Fruit fly (Drosophila melanogaster) whole organism, embryonic: Measurements from ENCODE around the gene Mec2.
A peak's percentile ranks its signal among the peaks of the same experiment; 100 is the strongest.

ENCODE experiments used
- Ada2b ChIP-seq: fragments of 200-800 bp; sonication (Bioruptor generic); IDR thresholded peaks from 2 replicates; pipeline ENCODE4 v1.3.6; 2022; ENCODE audit warnings: missing biosample characterization, missing genetic modification characterization
- CG10321 ChIP-seq: fragments of 200-800 bp; sonication (Bioruptor generic); IDR thresholded peaks from 2 replicates; pipeline ENCODE4 v1.3.6; 2022; ENCODE audit warnings: missing biosample characterization, missing genetic modification characterization
- CG10565 ChIP-seq: fragments of 200-800 bp; sonication (Bioruptor generic); optimal IDR thresholded peaks from 3 replicates; lab custom pipeline; 2016; ENCODE audit warnings: missing biosample characterization, mild to moderate bottlenecking, missing genetic modification characterization
- CG12659 ChIP-seq: fragments of 200-800 bp; sonication (Bioruptor generic); optimal IDR thresholded peaks from 3 replicates; lab custom pipeline; 2017; ENCODE audit warnings: mild to moderate bottlenecking, missing biosample characterization, missing genetic modification reagents, missing genetic modification characterization
- CG14965 ChIP-seq: fragments of 200-800 bp; sonication (Bioruptor generic); optimal IDR thresholded peaks from 2 replicates; lab custom pipeline; 2016; ENCODE audit warnings: missing biosample characterization, missing genetic modification characterization, borderline replicate concordance
- CG15696 ChIP-seq: fragments of 200-800 bp; sonication (Bioruptor generic); optimal IDR thresholded peaks from 2 replicates; lab custom pipeline; 2019; ENCODE audit warnings: missing biosample characterization, mild to moderate bottlenecking, missing genetic modification characterization, moderate library complexity
- CG16779 ChIP-seq: fragments of 200-800 bp; sonication (Bioruptor generic); IDR thresholded peaks from 2 replicates; pipeline ENCODE4 v1.3.6; 2022; ENCODE audit warnings: missing biosample characterization, missing genetic modification characterization
- CG1832 ChIP-seq: fragments of 200-800 bp; sonication (Bioruptor generic); optimal IDR thresholded peaks from 2 replicates; lab custom pipeline; 2017; ENCODE audit warnings: missing biosample characterization, mild to moderate bottlenecking, missing genetic modification characterization, inconsistent platforms
- CG2116 ChIP-seq: fragments of 200-800 bp; sonication (Bioruptor generic); optimal IDR thresholded peaks from 3 replicates; lab custom pipeline; 2018; ENCODE audit warnings: missing biosample characterization, mild to moderate bottlenecking, missing genetic modification characterization
- CG2129 ChIP-seq: fragments of 200-800 bp; sonication (Bioruptor generic); IDR thresholded peaks from 2 replicates; pipeline ENCODE4 v1.3.6; 2022; ENCODE audit warnings: missing biosample characterization, missing genetic modification characterization; ENCODE audit not compliant: partially characterized antibody
- CG2889 ChIP-seq: fragments of 200-800 bp; sonication (Bioruptor generic); IDR thresholded peaks from 3 replicates; pipeline ENCODE4 v1.3.6; 2022; ENCODE audit warnings: missing biosample characterization, missing genetic modification characterization
- CG30403 ChIP-seq: fragments of 200-800 bp; sonication (Bioruptor generic); optimal IDR thresholded peaks from 3 replicates; lab custom pipeline; 2016; ENCODE audit warnings: missing biosample characterization, missing genetic modification characterization
- CG31224 ChIP-seq: fragments of 200-800 bp; sonication (Bioruptor generic); IDR thresholded peaks from 2 replicates; pipeline ENCODE4 v1.3.6; 2022; ENCODE audit warnings: missing biosample characterization, missing genetic modification characterization
- CG4360 ChIP-seq: fragments of 200-800 bp; sonication (Bioruptor generic); IDR thresholded peaks from 2 replicates; pipeline ENCODE4 v1.3.6; 2022; ENCODE audit warnings: missing biosample characterization, missing genetic modification characterization
- CG4820 ChIP-seq: fragments of 200-800 bp; sonication (Bioruptor generic); optimal IDR thresholded peaks from 3 replicates; lab custom pipeline; 2016; ENCODE audit warnings: missing biosample characterization, missing genetic modification characterization
- CG6254 ChIP-seq: fragments of 200-800 bp; sonication (Bioruptor generic); optimal IDR thresholded peaks from 3 replicates; lab custom pipeline; 2017; ENCODE audit warnings: mild to moderate bottlenecking, missing biosample characterization, missing genetic modification reagents, missing genetic modification characterization
- CG6813 ChIP-seq: fragments of 200-800 bp; sonication (Bioruptor generic); optimal IDR thresholded peaks from 2 replicates; lab custom pipeline; 2017; ENCODE audit warnings: missing biosample characterization, missing genetic modification characterization, mild to moderate bottlenecking, moderate library complexity, missing genetic modification reagents
- CG7928 ChIP-seq: fragments of 200-800 bp; sonication (Bioruptor generic); optimal IDR thresholded peaks from 2 replicates; lab custom pipeline; 2017; ENCODE audit warnings: missing biosample characterization, mild to moderate bottlenecking, missing genetic modification characterization
- CG8290 ChIP-seq, 3 experiments: fragments of 200-800 bp; sonication (Bioruptor generic); optimal IDR thresholded peaks; 2 replicates each; lab custom pipeline; 2016 to 2019; ENCODE audit warnings: missing biosample characterization in 3 of 3, missing genetic modification characterization in 3 of 3, mild to moderate bottlenecking in 2 of 3, moderate library complexity in 1 of 3
- CG8388 ChIP-seq: fragments of 200-800 bp; sonication (Bioruptor generic); optimal IDR thresholded peaks from 2 replicates; lab custom pipeline; 2019; ENCODE audit warnings: missing biosample characterization, mild to moderate bottlenecking, missing genetic modification characterization, moderate library complexity
- CG8944 ChIP-seq: fragments of 200-800 bp; sonication (Bioruptor generic); optimal IDR thresholded peaks from 3 replicates; lab custom pipeline; 2016; ENCODE audit warnings: missing biosample characterization, missing genetic modification characterization
- CG9817 ChIP-seq: fragments of 200-800 bp; sonication (Bioruptor generic); optimal IDR thresholded peaks from 2 replicates; lab custom pipeline; 2018; ENCODE audit warnings: missing biosample characterization, mild to moderate bottlenecking, missing genetic modification characterization, moderate library complexity
- CkIIα-i1 ChIP-seq: fragments of 200-800 bp; sonication (Bioruptor generic); IDR thresholded peaks from 2 replicates; pipeline ENCODE4 v1.3.6; 2022; ENCODE audit warnings: missing biosample characterization, missing genetic modification characterization
- Dp ChIP-seq: fragments of 200-800 bp; sonication (Bioruptor generic); optimal IDR thresholded peaks from 2 replicates; lab custom pipeline; 2018; ENCODE audit warnings: missing biosample characterization, mild to moderate bottlenecking, missing genetic modification characterization, moderate library complexity
- E2f1 ChIP-seq: fragments of 200-800 bp; sonication (Bioruptor generic); IDR thresholded peaks from 2 replicates; pipeline ENCODE4 v1.3.6; 2022; ENCODE audit warnings: missing biosample characterization, missing genetic modification characterization
- Ets97D ChIP-seq: fragments of 200-800 bp; sonication (Bioruptor generic); optimal IDR thresholded peaks from 3 replicates; lab custom pipeline; 2016; ENCODE audit warnings: missing biosample characterization, missing genetic modification characterization
- Hr3 ChIP-seq: fragments of 200-800 bp; sonication (Bioruptor generic); optimal IDR thresholded peaks from 3 replicates; lab custom pipeline; 2016; ENCODE audit warnings: missing biosample characterization, missing genetic modification characterization
- Hr78 ChIP-seq, 2 experiments: fragments of 200-800 bp in 1 of 2; fragments of >200 bp in 1 of 2; sonication (Bioruptor generic) in 1 of 2; optimal IDR thresholded peaks; 2 replicates each; lab custom pipeline; 2017 to 2019; ENCODE audit warnings: missing biosample characterization in 2 of 2, missing genetic modification characterization in 2 of 2, mild to moderate bottlenecking in 1 of 2, moderate library complexity in 1 of 2
- Meics ChIP-seq: fragments of 200-800 bp; sonication (Bioruptor generic); optimal IDR thresholded peaks from 2 replicates; lab custom pipeline; 2017; ENCODE audit warnings: missing biosample characterization, mild to moderate bottlenecking, missing genetic modification characterization
- Mrtf ChIP-seq: fragments of 200-800 bp; sonication (Bioruptor generic); IDR thresholded peaks from 3 replicates; pipeline ENCODE4 v1.3.6; 2022; ENCODE audit warnings: missing biosample characterization, missing genetic modification characterization
- NK7.1 ChIP-seq: fragments of 200-800 bp; sonication (Bioruptor generic); optimal IDR thresholded peaks from 3 replicates; lab custom pipeline; 2016; ENCODE audit warnings: missing biosample characterization, missing genetic modification characterization
- Nf-YC ChIP-seq: fragments of 200-800 bp; optimal IDR thresholded peaks from 3 replicates; lab custom pipeline; 2019; ENCODE audit warnings: missing biosample characterization, mild to moderate bottlenecking, missing genetic modification characterization, moderate library complexity
- Optix ChIP-seq: fragments of 200-800 bp; sonication (Bioruptor generic); IDR thresholded peaks from 3 replicates; pipeline ENCODE4 v1.3.6; 2022; ENCODE audit warnings: missing biosample characterization, missing genetic modification characterization
- Ssrp ChIP-seq: fragments of 200-800 bp; sonication (Bioruptor generic); optimal IDR thresholded peaks from 2 replicates; lab custom pipeline; 2018; ENCODE audit warnings: missing biosample characterization, mild to moderate bottlenecking, missing genetic modification characterization, moderate library complexity
- ac ChIP-seq: fragments of 200-800 bp; sonication (Bioruptor generic); optimal IDR thresholded peaks from 3 replicates; lab custom pipeline; 2017; ENCODE audit warnings: missing biosample characterization, mild to moderate bottlenecking, missing genetic modification characterization
- ato ChIP-seq: fragments of 200-800 bp; sonication (Bioruptor generic); IDR thresholded peaks from 2 replicates; pipeline ENCODE4 v1.3.6; 2022; ENCODE audit warnings: missing biosample characterization, missing genetic modification characterization; ENCODE audit not compliant: partially characterized antibody
- chif ChIP-seq, 2 experiments: fragments of 200-800 bp; sonication (Bioruptor generic); optimal IDR thresholded peaks; 3 replicates each; lab custom pipeline; 2016; ENCODE audit warnings: missing biosample characterization in 2 of 2, missing genetic modification characterization in 2 of 2
- ewg ChIP-seq: fragments of 200-800 bp; sonication (Bioruptor generic); optimal IDR thresholded peaks from 3 replicates; lab custom pipeline; 2017; ENCODE audit warnings: mild to moderate bottlenecking, missing biosample characterization, missing genetic modification reagents, missing genetic modification characterization
- exex ChIP-seq: fragments of 200-800 bp; sonication (Bioruptor generic); optimal IDR thresholded peaks from 4 replicates; lab custom pipeline; 2018; ENCODE audit warnings: missing biosample characterization, mild to moderate bottlenecking, missing genetic modification characterization, moderate library complexity
- fd3F ChIP-seq: fragments of 200-800 bp; sonication (Bioruptor generic); optimal IDR thresholded peaks from 2 replicates; lab custom pipeline; 2018; ENCODE audit warnings: missing biosample characterization, mild to moderate bottlenecking, missing genetic modification characterization, moderate library complexity
- insv ChIP-seq, 2 experiments: fragments of 200-800 bp; sonication (Bioruptor generic); optimal IDR thresholded peaks; 3 replicates each; lab custom pipeline; 2016 to 2018; ENCODE audit warnings: missing biosample characterization in 2 of 2, missing genetic modification characterization in 2 of 2
- jumu ChIP-seq: fragments of 200-800 bp; sonication (Bioruptor generic); optimal IDR thresholded peaks from 3 replicates; lab custom pipeline; 2016; ENCODE audit warnings: missing biosample characterization, missing genetic modification characterization
- nau ChIP-seq: fragments of 200-800 bp; sonication (Bioruptor generic); optimal IDR thresholded peaks from 3 replicates; lab custom pipeline; 2017; ENCODE audit warnings: missing biosample characterization, mild to moderate bottlenecking, missing genetic modification characterization, missing genetic modification reagents
- nmo ChIP-seq: fragments of 200-800 bp; sonication (Bioruptor generic); optimal IDR thresholded peaks from 2 replicates; lab custom pipeline; 2018; ENCODE audit warnings: missing biosample characterization, mild to moderate bottlenecking, missing genetic modification characterization, moderate library complexity
- p53 ChIP-seq: fragments of 200-800 bp; sonication (Bioruptor generic); optimal IDR thresholded peaks from 2 replicates; lab custom pipeline; 2016; ENCODE audit warnings: missing biosample characterization, missing genetic modification characterization
- pita ChIP-seq: fragments of 200-800 bp; sonication (Bioruptor generic); optimal IDR thresholded peaks from 2 replicates; lab custom pipeline; 2017; ENCODE audit warnings: missing biosample characterization, mild to moderate bottlenecking, missing genetic modification characterization
- pum ChIP-seq: fragments of 200-800 bp; sonication (Bioruptor generic); optimal IDR thresholded peaks from 2 replicates; lab custom pipeline; 2016; ENCODE audit warnings: missing biosample characterization, missing genetic modification characterization
- pzg ChIP-seq: fragments of 200-800 bp; sonication (Bioruptor generic); optimal IDR thresholded peaks from 3 replicates; lab custom pipeline; 2018; ENCODE audit warnings: missing biosample characterization, mild to moderate bottlenecking, missing genetic modification characterization, moderate library complexity
- schlank ChIP-seq: fragments of 200-800 bp; sonication (Bioruptor generic); optimal IDR thresholded peaks from 2 replicates; lab custom pipeline; 2018; ENCODE audit warnings: missing biosample characterization, mild to moderate bottlenecking, missing genetic modification characterization
- slou ChIP-seq: fragments of 200-800 bp; sonication (Bioruptor generic); optimal IDR thresholded peaks from 3 replicates; lab custom pipeline; 2016; ENCODE audit warnings: missing biosample characterization, missing genetic modification characterization

Mec2 gene

dm6 chrX:19193336-19193735 lies 5.5 kb downstream of the Mec2 start, which contains the start of the genes CG7914 and CG14194 (continued):
- TF ChIP-seq CG16779, result no peak
- no peak for TF ChIP-seq ac (GFP tag; lab: Kevin White, UChicago)
- no peak for TF ChIP-seq CG15696 (tag; lab: Kevin White, UChicago)
- TF ChIP-seq CG6813 (GFP tag; lab: Kevin White, UChicago), result no peak
- TF ChIP-seq CG1832 (GFP tag; lab: Kevin White, UChicago), result no peak
- no peak for TF ChIP-seq Hr78 (GFP tag; optimal IDR thresholded peaks at IDR 0.05; lab: Kevin White, UChicago)
- TF ChIP-seq CG30403 (GFP tag; lab: Kevin White, UChicago), result no peak
- no peak for TF ChIP-seq CG14965 (GFP tag; lab: Kevin White, UChicago)
- TF ChIP-seq slou (GFP tag; lab: Kevin White, UChicago), result no peak
- no peak for TF ChIP-seq nau (GFP tag; lab: Kevin White, UChicago)
- no peak for TF ChIP-seq CG6254 (GFP tag; lab: Kevin White, UChicago)
- TF ChIP-seq CG8388 (GFP tag; lab: Kevin White, UChicago), result no peak
- peak; percentile 89 for TF ChIP-seq ato (GFP tag; lab: Robert Waterston, UW)
- TF ChIP-seq schlank, result no peak
- peak; percentile 69 for TF ChIP-seq pzg (GFP tag; lab: Kevin White, UChicago)
- TF ChIP-seq CG2129 (GFP tag; lab: Robert Waterston, UW), result no peak
- peak; percentile 8 for TF ChIP-seq nmo
- no peak for TF ChIP-seq CG10321
- no peak for TF ChIP-seq ewg (GFP tag; lab: Kevin White, UChicago)
- TF ChIP-seq insv (GFP tag; optimal IDR thresholded peaks at IDR 0.05; lab: Kevin White, UChicago), result no peak
- no peak for TF ChIP-seq exex (tag; lab: Kevin White, UChicago)
- TF ChIP-seq E2f1 (GFP tag; lab: Robert Waterston, UW), result no peak
- TF ChIP-seq Nf-YC (tag; lab: Kevin White, UChicago), result no peak
- peak; percentile 27 for TF ChIP-seq Ets97D (GFP tag; lab: Kevin White, UChicago)
- TF ChIP-seq CG12659 (GFP tag; lab: Kevin White, UChicago), result peak; percentile 4
- no peak for TF ChIP-seq pita (GFP tag; lab: Kevin White, UChicago)
- no peak for TF ChIP-seq NK7.1 (GFP tag; lab: Kevin White, UChicago)
- no peak for TF ChIP-seq CG8290 (GFP tag; optimal IDR thresholded peaks at IDR 0.05; lab: Kevin White, UChicago)
- no peak for TF ChIP-seq CG8290 (tag; optimal IDR thresholded peaks at IDR 0.05; lab: Kevin White, UChicago)
- no peak for TF ChIP-seq CG8944 (GFP tag; lab: Kevin White, UChicago)
- no peak for TF ChIP-seq Ada2b (GFP tag; lab: Robert Waterston, UW)
- TF ChIP-seq Optix (GFP tag; lab: Robert Waterston, UW), result no peak
- no peak for TF ChIP-seq CG10565
- TF ChIP-seq CG7928 (GFP tag; lab: Kevin White, UChicago), result no peak
- TF ChIP-seq p53, result no peak
- TF ChIP-seq pum (GFP tag; lab: Kevin White, UChicago), result no peak
- no peak for TF ChIP-seq Meics
- no peak for TF ChIP-seq CkIIα-i1
- TF ChIP-seq chif (GFP tag; optimal IDR thresholded peaks at IDR 0.05; lab: Kevin White, UChicago), result no peak
- no peak for TF ChIP-seq Ssrp (tag; lab: Kevin White, UChicago)
- TF ChIP-seq CG31224, result no peak
- TF ChIP-seq CG4820 (GFP tag; lab: Kevin White, UChicago), result no peak
- TF ChIP-seq Hr3 (GFP tag; lab: Kevin White, UChicago), result no peak
- no peak for TF ChIP-seq Mrtf (GFP tag; lab: Robert Waterston, UW)
- TF ChIP-seq CG4360 (GFP tag; lab: Robert Waterston, UW), result no peak
- TF ChIP-seq fd3F (GFP tag; lab: Kevin White, UChicago), result no peak
- TF ChIP-seq Dp, result peak; percentile 47
- TF ChIP-seq jumu, result no peak
- no peak for TF ChIP-seq CG2889 (GFP tag; lab: Robert Waterston, UW)
- no peak for TF ChIP-seq CG9817 (tag; lab: Kevin White, UChicago)
- TF ChIP-seq CG2116, result peak; percentile 67
